Worm (Caenorhabditis elegans) whole organism, L4 larva: ENCODE data around the gene C05B5.11.

Experiments
- F10B5.3 ChIP-seq: sonication (generic microtip); optimal IDR thresholded peaks from 2 replicates; lab custom pipeline; 2016; ENCODE audit warnings: mild to moderate bottlenecking, missing genetic modification characterization, missing compliant biosample characterization
- F37D6.2 ChIP-seq: sonication (generic microtip); optimal IDR thresholded peaks from 2 replicates; lab custom pipeline; 2016; ENCODE audit warnings: mild to moderate bottlenecking, missing genetic modification characterization, missing compliant biosample characterization
- R02D3.7 ChIP-seq: fragments of 150-350 bp; sonication (generic microtip); optimal IDR thresholded peaks from 3 replicates; lab custom pipeline; 2014; ENCODE audit warnings: missing biosample characterization, missing genetic modification characterization
- Y48G9A.11 ChIP-seq: fragments of 200-800 bp; sonication (Bioruptor generic); IDR thresholded peaks from 2 replicates; pipeline ENCODE4 v1.3.6; 2022; ENCODE audit warnings: missing genetic modification reagents, missing genetic modification characterization, missing compliant biosample characterization
- Y5F2A.4 ChIP-seq: fragments of 200-800 bp; sonication (Bioruptor generic); optimal IDR thresholded peaks from 2 replicates; lab custom pipeline; 2018; ENCODE audit warnings: mild to moderate bottlenecking, missing genetic modification characterization, missing compliant biosample characterization
- ZK337.2 ChIP-seq: fragments of 200-800 bp; sonication (Bioruptor generic); IDR thresholded peaks from 2 replicates; pipeline ENCODE4 v1.3.6; 2022; ENCODE audit warnings: missing genetic modification reagents, missing genetic modification characterization, missing compliant biosample characterization
- ZK546.5 ChIP-seq, 2 experiments: sonication (generic microtip); optimal IDR thresholded peaks; 2 replicates each; lab custom pipeline; 2017; ENCODE audit warnings: missing biosample characterization in 2 of 2, missing genetic modification characterization in 2 of 2
- aha-1 ChIP-seq: fragments of 150-350 bp; peaks from one replicate; lab custom pipeline; 2014; ENCODE audit warnings: missing biosample characterization, missing genetic modification characterization
- aly-2 ChIP-seq: sonication (generic microtip); optimal IDR thresholded peaks from 2 replicates; lab custom pipeline; 2018; ENCODE audit warnings: missing biosample characterization, missing genetic modification characterization
- attf-4 ChIP-seq: sonication (generic microtip); optimal IDR thresholded peaks from 3 replicates; lab custom pipeline; 2017; ENCODE audit warnings: missing biosample characterization, missing genetic modification characterization
- ceh-32 ChIP-seq: sonication (generic microtip); optimal IDR thresholded peaks from 2 replicates; lab custom pipeline; 2016; ENCODE audit warnings: mild to moderate bottlenecking, missing genetic modification characterization, missing compliant biosample characterization; ENCODE audit not compliant: poor library complexity
- ceh-82 ChIP-seq: sonication (generic microtip); optimal IDR thresholded peaks from 2 replicates; lab custom pipeline; 2017; ENCODE audit warnings: missing biosample characterization, missing genetic modification characterization
- ces-1 ChIP-seq: fragments of 150-350 bp; sonication (generic microtip); optimal IDR thresholded peaks from 4 replicates; lab custom pipeline; 2014; ENCODE audit warnings: missing biosample characterization, missing genetic modification reagents, missing genetic modification characterization
- ctbp-1 ChIP-seq: fragments of 200-800 bp; sonication (Bioruptor generic); IDR thresholded peaks from 2 replicates; pipeline ENCODE4 v1.3.6; 2022; ENCODE audit warnings: missing genetic modification reagents, missing genetic modification characterization, missing compliant biosample characterization
- daf-12 ChIP-seq: fragments of 150-350 bp; optimal IDR thresholded peaks from 2 replicates; lab custom pipeline; 2014; ENCODE audit warnings: missing biosample characterization, missing genetic modification reagents, missing genetic modification characterization
- daf-16 ChIP-seq, 3 experiments: sonication (generic microtip); optimal IDR thresholded peaks; 2 replicates each; lab custom pipeline; 2016 to 2017; ENCODE audit warnings: missing genetic modification characterization in 3 of 3, missing genetic modification reagents in 3 of 3, mild to moderate bottlenecking in 2 of 3, missing compliant biosample characterization in 2 of 3, missing biosample characterization in 1 of 3, moderate library complexity in 1 of 3
- dmd-8 ChIP-seq: fragments of 200-800 bp; sonication (Bioruptor generic); IDR thresholded peaks from 2 replicates; pipeline ENCODE4 v1.3.6; 2022; ENCODE audit warnings: missing genetic modification characterization, missing compliant biosample characterization
- dmd-9 ChIP-seq: fragments of 200-800 bp; sonication (Bioruptor generic); IDR thresholded peaks from 2 replicates; pipeline ENCODE4 v1.3.6; 2022; ENCODE audit warnings: missing genetic modification reagents, missing genetic modification characterization, missing compliant biosample characterization
- gei-8 ChIP-seq: fragments of 200-800 bp; sonication (Bioruptor generic); optimal IDR thresholded peaks from 2 replicates; lab custom pipeline; 2018; ENCODE audit warnings: mild to moderate bottlenecking, missing genetic modification characterization, missing compliant biosample characterization
- hlh-30 ChIP-seq: sonication (generic microtip); optimal IDR thresholded peaks from 2 replicates; lab custom pipeline; 2017; ENCODE audit warnings: antibody characterized with exemption, mild to moderate bottlenecking, missing genetic modification characterization, missing compliant biosample characterization; ENCODE audit not compliant: insufficient read depth
- jun-1 ChIP-seq: fragments of 150-350 bp; optimal IDR thresholded peaks from 2 replicates; lab custom pipeline; 2014; ENCODE audit warnings: missing biosample characterization, missing genetic modification reagents, missing genetic modification characterization
- lin-1 ChIP-seq: fragments of 200-800 bp; sonication (Bioruptor generic); IDR thresholded peaks from 2 replicates; pipeline ENCODE4 v1.3.6; 2022; ENCODE audit warnings: missing genetic modification reagents, missing genetic modification characterization, missing compliant biosample characterization
- lin-13 ChIP-seq: fragments of 150-350 bp; optimal IDR thresholded peaks from 2 replicates; lab custom pipeline; 2014; ENCODE audit warnings: missing biosample characterization, missing genetic modification reagents, missing genetic modification characterization
- lin-38 ChIP-seq: fragments of 200-800 bp; sonication (Bioruptor generic); IDR thresholded peaks from 2 replicates; pipeline ENCODE4 v1.3.6; 2022; ENCODE audit warnings: missing genetic modification reagents, missing genetic modification characterization, missing compliant biosample characterization
- mdl-1 ChIP-seq, 2 experiments: fragments of 150-350 bp in 1 of 2; sonication (generic microtip) in 1 of 2; optimal IDR thresholded peaks; 2 replicates each; lab custom pipeline; 2014 to 2017; ENCODE audit warnings: missing biosample characterization in 2 of 2, missing genetic modification characterization in 2 of 2
- nhr-10 ChIP-seq: fragments of 150-350 bp; optimal IDR thresholded peaks from 2 replicates; lab custom pipeline; 2014; ENCODE audit warnings: missing biosample characterization, missing genetic modification characterization
- nhr-102 ChIP-seq: sonication (generic microtip); optimal IDR thresholded peaks from 2 replicates; lab custom pipeline; 2016; ENCODE audit warnings: mild to moderate bottlenecking, missing genetic modification characterization, moderate library complexity, missing compliant biosample characterization
- nhr-42 ChIP-seq: fragments of 200-800 bp; sonication (Bioruptor generic); IDR thresholded peaks from 2 replicates; pipeline ENCODE4 v1.3.6; 2022; ENCODE audit warnings: missing genetic modification characterization, missing compliant biosample characterization
- nhr-6 ChIP-seq: fragments of 150-350 bp; optimal IDR thresholded peaks from 2 replicates; lab custom pipeline; 2014; ENCODE audit warnings: missing biosample characterization, missing genetic modification characterization
- nhr-76 ChIP-seq: fragments of 150-350 bp; optimal IDR thresholded peaks from 2 replicates; lab custom pipeline; 2014; ENCODE audit warnings: missing biosample characterization, missing genetic modification characterization
- snpc-1.2 ChIP-seq: fragments of 200-800 bp; sonication (Bioruptor generic); IDR thresholded peaks from 2 replicates; pipeline ENCODE4 v1.3.6; 2022; ENCODE audit warnings: missing genetic modification reagents, missing genetic modification characterization, missing compliant biosample characterization
- snpc-4 ChIP-seq: fragments of 150-350 bp; optimal IDR thresholded peaks from 2 replicates; lab custom pipeline; 2014; ENCODE audit warnings: missing biosample characterization, missing genetic modification characterization
- spr-1 ChIP-seq: sonication (generic microtip); optimal IDR thresholded peaks from 2 replicates; lab custom pipeline; 2016; ENCODE audit warnings: mild to moderate bottlenecking, missing genetic modification characterization, missing compliant biosample characterization
- unc-39 ChIP-seq: sonication (generic microtip); optimal IDR thresholded peaks from 2 replicates; lab custom pipeline; 2017; ENCODE audit warnings: missing biosample characterization, missing genetic modification characterization
- ztf-11 ChIP-seq: fragments of 150-350 bp; optimal IDR thresholded peaks from 2 replicates; lab custom pipeline; 2014; ENCODE audit warnings: missing biosample characterization, missing genetic modification characterization

The C05B5.11 gene

ce11 chrIII:10018007-10018406 lies 13.7 kb downstream of the C05B5.11 start:
- no peak for TF ChIP-seq ZK546.5 (tag; optimal IDR thresholded peaks at IDR 0.05; lab: Kevin White, UChicago)
- no peak for TF ChIP-seq nhr-10 (tag; lab: Kevin White, UChicago)
- TF ChIP-seq daf-16 (GFP tag; optimal IDR thresholded peaks at IDR 0.05; lab: Kevin White, UChicago), result no peak
- no peak for TF ChIP-seq daf-16 (tag; optimal IDR thresholded peaks at IDR 0.05; lab: Kevin White, UChicago)
- TF ChIP-seq ces-1, result no peak
- TF ChIP-seq nhr-76 (tag; lab: Kevin White, UChicago), result no peak
- TF ChIP-seq ctbp-1, result no peak
- TF ChIP-seq unc-39, result no peak

- TF ChIP-seq attf-4 (tag; lab: Kevin White, UChicago) (no peak), dmd-8 (GFP tag; lab: Robert Waterston, UW) (no peak), Y5F2A.4 (GFP tag; lab: Kevin White, UChicago) (no peak), snpc-1.2 (GFP tag; lab: Robert Waterston, UW) (no peak), jun-1 (tag; lab: Kevin White, UChicago) (no peak)
Measured at ce11 chrIII:10023452-10023851, 19.1 kb downstream of the C05B5.11 start, which contains the start of gene ins-21. Gene ins-21 (plus strand): TSS chrIII:10023752.

- TF ChIP-seq nhr-6 (tag; lab: Kevin White, UChicago) (no peak), snpc-4 (tag; lab: Kevin White, UChicago) (no peak), ceh-82 (tag; lab: Kevin White, UChicago) (no peak), hlh-30 (no peak), Y5F2A.4 (GFP tag; lab: Kevin White, UChicago) (no peak), ZK337.2 (no peak), lin-13 (no peak), nhr-102 (no peak), spr-1 (tag; lab: Kevin White, UChicago) (no peak), mdl-1 (tag; optimal IDR thresholded peaks at IDR 0.05; lab: Kevin White, UChicago) (no peak), ceh-32 (tag; lab: Kevin White, UChicago) (no peak), lin-1 (GFP tag; lab: Robert Waterston, UW) (no peak), daf-12 (tag; lab: Kevin White, UChicago) (no peak)
Measured at ce11 chrIII:10025989-10026388, 21.7 kb downstream of the C05B5.11 start, which contains the start of gene ins-22. Gene ins-22 (plus strand): TSS chrIII:10026289.

ce11 chrIII:10027947-10028346 lies 23.6 kb downstream of the C05B5.11 start, which contains the start of gene ins-23:
Gene ins-23 (plus strand): TSS chrIII:10028247.
- TF ChIP-seq aha-1 (tag; lab: Kevin White, UChicago), result peak; percentile 58
- TF ChIP-seq attf-4 (tag; lab: Kevin White, UChicago), result no peak

ce11 chrIII:10030549-10030948 lies 26.2 kb downstream of the C05B5.11 start, which contains the start of gene M04D8.4:
Gene M04D8.4 (minus strand): TSS chrIII:10030649.
- no peak for TF ChIP-seq lin-38
- TF ChIP-seq F37D6.2 (tag; lab: Kevin White, UChicago), result no peak
- TF ChIP-seq gei-8 (GFP tag; lab: Kevin White, UChicago), result no peak
- no peak for TF ChIP-seq F10B5.3 (tag; lab: Kevin White, UChicago)
- TF ChIP-seq Y48G9A.11 (GFP tag; lab: Robert Waterston, UW), result no peak
- no peak for TF ChIP-seq nhr-42 (GFP tag; lab: Robert Waterston, UW)
- TF ChIP-seq ZK546.5 (tag; optimal IDR thresholded peaks at IDR 0.05; lab: Kevin White, UChicago), result no peak
- TF ChIP-seq ztf-11 (tag; lab: Kevin White, UChicago), result no peak
- TF ChIP-seq aly-2, result no peak
- TF ChIP-seq R02D3.7 (tag; lab: Kevin White, UChicago), result no peak
- TF ChIP-seq dmd-9 (GFP tag; lab: Robert Waterston, UW), result no peak
